Worm (Caenorhabditis elegans) whole organism, young adult: ENCODE measurements around the gene usip-1.

Experiments used
- B0261.1 ChIP-seq: sonication (generic microtip); optimal IDR thresholded peaks from 2 replicates; lab custom pipeline; 2016; ENCODE audit warnings: mild to moderate bottlenecking, missing genetic modification characterization, moderate library complexity, missing compliant biosample characterization
- B0336.3 ChIP-seq: fragments of 200-800 bp; sonication (Bioruptor generic); IDR thresholded peaks from 2 replicates; pipeline ENCODE4 v1.3.6; 2022; ENCODE audit warnings: missing genetic modification characterization, missing compliant biosample characterization
- C17E4.6 ChIP-seq: fragments of 200-800 bp; sonication (Bioruptor generic); IDR thresholded peaks from 2 replicates; pipeline ENCODE4 v1.3.6; 2022; ENCODE audit warnings: missing genetic modification reagents, missing genetic modification characterization, missing compliant biosample characterization
- F49E8.2 ChIP-seq: sonication (generic microtip); optimal IDR thresholded peaks from 3 replicates; lab custom pipeline; 2017; ENCODE audit warnings: missing genetic modification characterization, mild to moderate bottlenecking, missing compliant biosample characterization, antibody characterized with exemption, moderate library complexity; ENCODE audit not compliant: insufficient read depth
- Y53G8AR.9 ChIP-seq: fragments of 200-800 bp; sonication (Bioruptor generic); conservative IDR thresholded peaks from 2 replicates; pipeline ENCODE4 v1.3.6; 2022; ENCODE audit warnings: missing genetic modification reagents, missing genetic modification characterization, missing compliant biosample characterization
- Y56A3A.18 ChIP-seq: fragments of 200-800 bp; sonication (Bioruptor generic); IDR thresholded peaks from 2 replicates; pipeline ENCODE4 v1.3.6; 2022; ENCODE audit warnings: missing genetic modification reagents, missing genetic modification characterization, missing compliant biosample characterization
- Y95B8A.8 ChIP-seq: fragments of 200-800 bp; sonication (Bioruptor generic); IDR thresholded peaks from 2 replicates; pipeline ENCODE4 v1.3.6; 2022; ENCODE audit warnings: missing genetic modification reagents, missing genetic modification characterization, missing compliant biosample characterization
- ama-1 ChIP-seq, 3 experiments: fragments of 150-350 bp in 1 of 3; sonication (generic microtip) in 2 of 3; optimal IDR thresholded peaks; 2 replicates each; lab custom pipeline; 2014 to 2018; ENCODE audit warnings: missing biosample characterization in 2 of 3, missing genetic modification characterization in 2 of 3, missing genetic modification reagents in 2 of 3
- aptf-2 ChIP-seq: fragments of 200-800 bp; sonication (Bioruptor generic); conservative IDR thresholded peaks from 2 replicates; pipeline ENCODE4 v1.3.6; 2022; ENCODE audit warnings: missing genetic modification reagents, missing genetic modification characterization, missing compliant biosample characterization
- athp-1 ChIP-seq: sonication (generic microtip); optimal IDR thresholded peaks from 2 replicates; lab custom pipeline; 2017; ENCODE audit warnings: mild to moderate bottlenecking, missing genetic modification characterization, missing compliant biosample characterization
- attf-3 ChIP-seq: fragments of 200-800 bp; sonication (Bioruptor generic); conservative IDR thresholded peaks from 2 replicates; pipeline ENCODE4 v1.3.6; 2022; ENCODE audit warnings: missing genetic modification reagents, missing genetic modification characterization, missing compliant biosample characterization
- attf-6 ChIP-seq: fragments of 200-800 bp; sonication (Bioruptor generic); IDR thresholded peaks from 2 replicates; pipeline ENCODE4 v1.3.6; 2022; ENCODE audit warnings: missing genetic modification reagents, missing genetic modification characterization, missing compliant biosample characterization
- ccch-3 ChIP-seq: fragments of 200-800 bp; sonication (Bioruptor generic); optimal IDR thresholded peaks from 2 replicates; lab custom pipeline; 2018; ENCODE audit warnings: mild to moderate bottlenecking, missing genetic modification characterization, missing compliant biosample characterization
- ceh-100 ChIP-seq: fragments of 200-800 bp; sonication (Bioruptor generic); IDR thresholded peaks from 2 replicates; pipeline ENCODE4 v1.3.6; 2022; ENCODE audit warnings: missing genetic modification reagents, missing genetic modification characterization, missing compliant biosample characterization
- dox-1 ChIP-seq: fragments of 200-800 bp; sonication (Bioruptor generic); IDR thresholded peaks from 2 replicates; pipeline ENCODE4 v1.3.6; 2022; ENCODE audit warnings: missing genetic modification reagents, missing genetic modification characterization, missing compliant biosample characterization
- dpl-1 ChIP-seq: fragments of 150-350 bp; optimal IDR thresholded peaks from 2 replicates; lab custom pipeline; 2014; ENCODE audit warnings: missing biosample characterization, missing genetic modification reagents, missing genetic modification characterization
- egrh-3 ChIP-seq: fragments of 200-800 bp; sonication (Bioruptor generic); IDR thresholded peaks from 2 replicates; pipeline ENCODE4 v1.3.6; 2022; ENCODE audit warnings: missing genetic modification reagents, missing genetic modification characterization, missing compliant biosample characterization
- ekl-4 ChIP-seq: fragments of 200-800 bp; sonication (Bioruptor generic); IDR thresholded peaks from 2 replicates; pipeline ENCODE4 v1.3.6; 2022; ENCODE audit warnings: missing genetic modification reagents, missing genetic modification characterization, missing compliant biosample characterization
- hmg-1.2 ChIP-seq: fragments of 200-800 bp; sonication (Bioruptor generic); IDR thresholded peaks from 2 replicates; pipeline ENCODE4 v1.3.6; 2022; ENCODE audit warnings: missing genetic modification reagents, missing genetic modification characterization, missing compliant biosample characterization
- hrde-1 ChIP-seq: sonication (generic microtip); optimal IDR thresholded peaks from 2 replicates; lab custom pipeline; 2016; ENCODE audit warnings: missing genetic modification characterization, mild to moderate bottlenecking, missing compliant biosample characterization, moderate library complexity, missing genotype, missing genetic modification reagents, borderline replicate concordance
- lin-35 ChIP-seq, 3 experiments: fragments of 150-350 bp in 2 of 3; sonication (generic microtip) in 1 of 3; optimal IDR thresholded peaks; 2 replicates each; lab custom pipeline; 2014 to 2018; ENCODE audit warnings: missing biosample characterization in 3 of 3, missing genetic modification characterization in 3 of 3, missing genetic modification reagents in 3 of 3
- madf-8 ChIP-seq: fragments of 200-800 bp; sonication (Bioruptor generic); conservative IDR thresholded peaks from 2 replicates; pipeline ENCODE4 v1.3.6; 2022; ENCODE audit warnings: missing genetic modification reagents, missing genetic modification characterization, missing compliant biosample characterization
- mel-28 ChIP-seq: sonication (generic microtip); optimal IDR thresholded peaks from 2 replicates; lab custom pipeline; 2016; ENCODE audit warnings: borderline replicate concordance, mild to moderate bottlenecking, missing genetic modification characterization, missing compliant biosample characterization
- nfyb-1 ChIP-seq: fragments of 200-800 bp; sonication (Bioruptor generic); IDR thresholded peaks from 2 replicates; pipeline ENCODE4 v1.3.6; 2022; ENCODE audit warnings: missing genetic modification reagents, missing genetic modification characterization, missing compliant biosample characterization
- nhr-120 ChIP-seq: fragments of 200-800 bp; sonication (Bioruptor generic); IDR thresholded peaks from 2 replicates; pipeline ENCODE4 v1.3.6; 2022; ENCODE audit warnings: missing genetic modification characterization, missing compliant biosample characterization
- pbrm-1 ChIP-seq: fragments of 200-800 bp; sonication (Bioruptor generic); IDR thresholded peaks from 2 replicates; pipeline ENCODE4 v1.3.6; 2022; ENCODE audit warnings: missing genetic modification reagents, missing genetic modification characterization, missing compliant biosample characterization
- pha-4 ChIP-seq: fragments of 150-350 bp; sonication (generic microtip); optimal IDR thresholded peaks from 2 replicates; lab custom pipeline; 2014; ENCODE audit warnings: missing biosample characterization, missing genetic modification reagents, missing genetic modification characterization
- rec-8 ChIP-seq, 2 experiments: sonication (generic microtip); optimal IDR thresholded peaks; 2 replicates each; lab custom pipeline; 2016; ENCODE audit warnings: mild to moderate bottlenecking in 2 of 2, missing genetic modification characterization in 2 of 2, missing genetic modification reagents in 2 of 2, missing genotype in 2 of 2, missing biosample characterization in 1 of 2, missing compliant biosample characterization in 1 of 2, moderate library complexity in 1 of 2
- snpc-1.3 ChIP-seq: sonication (generic microtip); optimal IDR thresholded peaks from 2 replicates; lab custom pipeline; 2017; ENCODE audit warnings: missing genetic modification characterization, mild to moderate bottlenecking, missing compliant biosample characterization, antibody characterized with exemption, moderate library complexity, missing genotype, missing genetic modification reagents; ENCODE audit not compliant: insufficient read depth
- tlf-1 ChIP-seq: fragments of 200-800 bp; sonication (Bioruptor generic); optimal IDR thresholded peaks from 2 replicates; lab custom pipeline; 2018; ENCODE audit warnings: mild to moderate bottlenecking, missing genetic modification characterization, missing compliant biosample characterization
- ztf-25 ChIP-seq: fragments of 200-800 bp; sonication (Bioruptor generic); IDR thresholded peaks from 2 replicates; pipeline ENCODE4 v1.3.6; 2022; ENCODE audit warnings: missing genetic modification reagents, missing genetic modification characterization, missing compliant biosample characterization
- ztf-26 ChIP-seq: sonication (generic microtip); optimal IDR thresholded peaks from 2 replicates; lab custom pipeline; 2017; ENCODE audit warnings: missing genetic modification characterization, missing compliant biosample characterization
- ztf-28 ChIP-seq: fragments of 200-800 bp; sonication (Bioruptor generic); IDR thresholded peaks from 2 replicates; pipeline ENCODE4 v1.3.6; 2022; ENCODE audit warnings: missing genetic modification reagents, missing genetic modification characterization, missing compliant biosample characterization
- ztf-3 ChIP-seq: fragments of 200-800 bp; sonication (Bioruptor generic); optimal IDR thresholded peaks from 2 replicates; lab custom pipeline; 2018; ENCODE audit warnings: mild to moderate bottlenecking, missing genetic modification characterization, missing compliant biosample characterization

usip-1 gene

DNA sequence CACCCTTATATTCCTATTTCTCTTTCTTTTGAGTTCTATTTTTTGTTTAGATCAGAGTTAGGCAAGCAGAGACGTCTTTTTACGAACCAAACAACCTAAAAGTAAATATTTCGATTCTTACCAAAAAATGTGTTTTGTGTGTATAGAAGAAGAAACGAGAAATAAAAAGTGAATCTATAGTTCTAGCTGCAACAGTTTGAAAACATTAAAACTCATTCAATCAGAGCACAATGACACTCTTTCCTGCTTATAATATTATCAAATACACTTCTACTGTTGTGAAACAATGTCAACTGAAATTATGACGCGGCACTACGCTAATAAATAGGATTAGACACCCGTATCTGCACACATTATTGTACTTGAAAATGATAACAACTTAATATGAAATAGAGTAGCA is 11.9 kb upstream of the usip-1 start, which contains the start of gene ZK836.3:
TSS of gene ZK836.3 (minus strand) at position 101 of the 400 bp plus-strand sequence.
- TF ChIP-seq B0261.1 (tag; lab: Kevin White, UChicago) (no peak), hrde-1 (tag; lab: Kevin White, UChicago) (no peak), ztf-25 (GFP tag; lab: Robert Waterston, UW) (no peak), C17E4.6 (GFP tag; lab: Robert Waterston, UW) (no peak), snpc-1.3 (tag; lab: Kevin White, UChicago) (no peak), attf-3 (GFP tag; lab: Robert Waterston, UW) (no peak), athp-1 (tag; lab: Kevin White, UChicago) (no peak), B0336.3 (GFP tag; lab: Robert Waterston, UW) (no peak), aptf-2 (GFP tag; lab: Robert Waterston, UW) (no peak), dox-1 (GFP tag; lab: Robert Waterston, UW) (no peak), rec-8 (tag; optimal IDR thresholded peaks at IDR 0.05; lab: Kevin White, UChicago) (no peak), madf-8 (no peak), ztf-26 (tag; lab: Kevin White, UChicago) (no peak), ekl-4 (no peak), egrh-3 (GFP tag; lab: Robert Waterston, UW) (no peak), F49E8.2 (tag; lab: Kevin White, UChicago) (no peak), dpl-1 (GFP tag; lab: Kevin White, UChicago) (no peak)

DNA sequence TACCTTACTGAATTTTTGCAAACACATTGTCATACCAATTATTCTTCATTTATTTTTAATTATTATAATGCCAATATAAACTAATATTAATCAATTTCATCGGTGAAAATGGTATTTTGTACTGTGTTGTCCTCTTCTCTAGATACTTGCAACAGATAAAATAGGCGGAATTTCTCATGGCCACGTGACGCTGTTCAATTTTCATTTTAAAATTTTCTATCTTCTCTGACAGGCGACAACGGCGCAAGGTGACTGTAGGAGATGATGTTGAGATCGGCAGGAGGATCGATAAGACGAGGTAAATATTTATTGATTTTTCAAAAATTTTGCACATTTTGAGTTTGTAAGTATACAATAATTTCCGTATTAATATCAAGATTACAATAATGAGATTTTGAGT is 10.3 kb upstream of the usip-1 start, which contains the start of gene ogdh-2:
TSS of gene ogdh-2 (plus strand) at position 233 of the 400 bp plus-strand sequence.
- TF ChIP-seq madf-8 (no peak), ztf-25 (GFP tag; lab: Robert Waterston, UW) (no peak), pha-4 (tag; lab: Kevin White, UChicago) (no peak), mel-28 (no peak), Y53G8AR.9 (GFP tag; lab: Robert Waterston, UW) (0 out of 2 replicates have a peak, but pooled peaks have one; percentile 14), nfyb-1 (GFP tag; lab: Robert Waterston, UW) (no peak), nhr-120 (no peak), Y95B8A.8 (GFP tag; lab: Robert Waterston, UW) (0 out of 2 replicates have a peak, but pooled peaks have one; percentile 7), ekl-4 (no peak)

DNA sequence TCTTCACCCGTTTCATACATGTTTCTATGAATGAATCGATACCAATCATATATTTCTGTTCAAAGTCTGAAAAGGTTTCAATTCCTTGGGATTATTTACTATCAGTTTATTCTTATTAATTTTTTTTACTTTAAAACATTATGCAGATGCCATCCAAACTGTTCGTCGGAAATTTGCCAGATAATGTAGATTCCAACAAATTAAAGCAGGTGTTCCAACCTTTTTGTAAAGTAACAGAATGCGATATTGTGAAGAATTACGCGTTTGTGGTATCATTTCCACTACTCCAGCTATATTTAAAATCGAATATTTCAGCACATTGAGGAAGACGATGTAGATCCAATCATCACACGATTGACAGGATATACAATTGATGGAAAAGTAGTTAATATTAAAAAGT is 8.1 kb upstream of the usip-1 start, which contains the start of gene rnp-1:
TSS of gene rnp-1 (plus strand) at position 145 of the 400 bp plus-strand sequence.
- TF ChIP-seq ztf-3 (GFP tag; lab: Kevin White, UChicago) = no peak
- no peak for TF ChIP-seq ccch-3 (GFP tag; lab: Kevin White, UChicago)
- peak; percentile 58; the same call in 1 of the 2 replicates for TF ChIP-seq B0336.3 (GFP tag; lab: Robert Waterston, UW)
- TF ChIP-seq Y53G8AR.9 (GFP tag; lab: Robert Waterston, UW) = 0 out of 2 replicates have a peak, but pooled peaks have one; percentile 36
- TF ChIP-seq ztf-28 (GFP tag; lab: Robert Waterston, UW) = no peak
- 0 out of 2 replicates have a peak, but pooled peaks have one; percentile 23 for TF ChIP-seq ceh-100
- TF ChIP-seq F49E8.2 (tag; lab: Kevin White, UChicago) = peak; percentile 16
- peak; percentile 24 for TF ChIP-seq tlf-1 (GFP tag; lab: Kevin White, UChicago)
- 0 out of 2 replicates have a peak, but pooled peaks have one; percentile 29 for TF ChIP-seq pbrm-1 (GFP tag; lab: Robert Waterston, UW)
- no peak for TF ChIP-seq nhr-120
- 0 out of 2 replicates have a peak, but pooled peaks have one; percentile 10 for TF ChIP-seq Y56A3A.18 (GFP tag; lab: Robert Waterston, UW)
- no peak for TF ChIP-seq B0261.1 (tag; lab: Kevin White, UChicago)
- TF ChIP-seq nfyb-1 (GFP tag; lab: Robert Waterston, UW) = peak; percentile 17; the same call in 1 of the 2 replicates
- TF ChIP-seq lin-35 (GFP tag; optimal IDR thresholded peaks at IDR 0.05; lab: Kevin White, UChicago) = peak in 1 of 3 experiments; percentile 4
- peak; percentile 15 for TF ChIP-seq ama-1 (optimal IDR thresholded peaks at IDR 0.05; lab: Kevin White, UChicago)
- TF ChIP-seq ama-1 (GFP tag; optimal IDR thresholded peaks at IDR 0.05; lab: Kevin White, UChicago) = peak in 1 of 2 experiments; percentile 72
- 0 out of 2 replicates have a peak, but pooled peaks have one; percentile 8 for TF ChIP-seq hmg-1.2 (GFP tag; lab: Robert Waterston, UW)
- 0 out of 2 replicates have a peak, but pooled peaks have one; percentile 11 for TF ChIP-seq attf-6 (GFP tag; lab: Robert Waterston, UW)
- TF ChIP-seq mel-28 = no peak
- TF ChIP-seq pha-4 (tag; lab: Kevin White, UChicago) = no peak
